Worm (Caenorhabditis elegans) whole organism, mixed stage, embryonic: ENCODE data around the gene lin-42.

Source experiments
- blmp-1 ChIP-seq: fragments of 150-350 bp; optimal IDR thresholded peaks from 2 replicates; lab custom pipeline; 2014; ENCODE audit warnings: missing biosample characterization, missing genetic modification characterization
- ceh-39 ChIP-seq: fragments of 150-350 bp; optimal IDR thresholded peaks from 2 replicates; lab custom pipeline; 2014; ENCODE audit warnings: missing biosample characterization, missing genetic modification characterization
- ceh-43 ChIP-seq: fragments of 200-800 bp; sonication (Bioruptor generic); optimal IDR thresholded peaks from 2 replicates; lab custom pipeline; 2018; ENCODE audit warnings: mild to moderate bottlenecking, missing genetic modification characterization, moderate library complexity, missing compliant biosample characterization
- cnd-1 ChIP-seq: fragments of 200-800 bp; sonication (Bioruptor generic); optimal IDR thresholded peaks from 2 replicates; lab custom pipeline; 2018; ENCODE audit warnings: mild to moderate bottlenecking, missing genetic modification characterization, missing compliant biosample characterization
- drap-1 ChIP-seq: fragments of 200-800 bp; sonication (Bioruptor generic); optimal IDR thresholded peaks from 3 replicates; lab custom pipeline; 2018; ENCODE audit warnings: mild to moderate bottlenecking, missing genetic modification characterization, missing compliant biosample characterization
- elt-1 ChIP-seq: sonication (generic microtip); optimal IDR thresholded peaks from 2 replicates; lab custom pipeline; 2017; ENCODE audit warnings: missing genetic modification characterization, mild to moderate bottlenecking, missing compliant biosample characterization, antibody characterized with exemption, moderate library complexity, borderline replicate concordance; ENCODE audit not compliant: insufficient read depth
- elt-3 ChIP-seq: fragments of 150-350 bp; optimal IDR thresholded peaks from 2 replicates; lab custom pipeline; 2014; ENCODE audit warnings: missing biosample characterization, missing genetic modification characterization
- flh-1 ChIP-seq: fragments of 200-800 bp; sonication (Bioruptor generic); optimal IDR thresholded peaks from 2 replicates; lab custom pipeline; 2018; ENCODE audit warnings: mild to moderate bottlenecking, missing genetic modification characterization, moderate library complexity, missing compliant biosample characterization
- hlh-1 ChIP-seq: fragments of 150-350 bp; optimal IDR thresholded peaks from 2 replicates; lab custom pipeline; 2014; ENCODE audit warnings: missing biosample characterization, missing genetic modification reagents, missing genetic modification characterization
- lin-32 ChIP-seq: fragments of 200-800 bp; sonication (Bioruptor generic); optimal IDR thresholded peaks from 2 replicates; lab custom pipeline; 2018; ENCODE audit warnings: mild to moderate bottlenecking, missing genetic modification characterization, missing compliant biosample characterization
- mab-5 ChIP-seq: fragments of 150-350 bp; optimal IDR thresholded peaks from 2 replicates; lab custom pipeline; 2014; ENCODE audit warnings: missing biosample characterization, missing genetic modification characterization
- mls-2 ChIP-seq: sonication (generic microtip); optimal IDR thresholded peaks from 2 replicates; lab custom pipeline; 2016; ENCODE audit warnings: mild to moderate bottlenecking, missing genetic modification characterization, moderate library complexity, missing compliant biosample characterization
- nhr-12 ChIP-seq: fragments of 150-350 bp; optimal IDR thresholded peaks from 2 replicates; lab custom pipeline; 2014; ENCODE audit warnings: missing biosample characterization, missing genetic modification characterization
- nhr-237 ChIP-seq: fragments of 150-350 bp; optimal IDR thresholded peaks from 2 replicates; lab custom pipeline; 2014; ENCODE audit warnings: missing biosample characterization, missing genetic modification characterization
- nhr-28 ChIP-seq: fragments of 150-350 bp; optimal IDR thresholded peaks from 2 replicates; lab custom pipeline; 2014; ENCODE audit warnings: missing biosample characterization, missing genetic modification characterization
- snpc-4 ChIP-seq: fragments of 150-350 bp; optimal IDR thresholded peaks from 2 replicates; lab custom pipeline; 2014; ENCODE audit warnings: missing biosample characterization, missing genetic modification characterization
- sptf-1 ChIP-seq: sonication (generic microtip); optimal IDR thresholded peaks from 2 replicates; lab custom pipeline; 2017; ENCODE audit warnings: mild to moderate bottlenecking, missing genetic modification characterization, moderate library complexity, missing compliant biosample characterization
- tbx-8 ChIP-seq: fragments of 200-800 bp; sonication (Bioruptor generic); optimal IDR thresholded peaks from 2 replicates; lab custom pipeline; 2018; ENCODE audit warnings: mild to moderate bottlenecking, missing genetic modification characterization, moderate library complexity, missing compliant biosample characterization
- unc-62 ChIP-seq: fragments of 150-350 bp; optimal IDR thresholded peaks from 2 replicates; lab custom pipeline; 2014; ENCODE audit warnings: missing biosample characterization, missing genetic modification reagents, missing genetic modification characterization
- zip-8 ChIP-seq: fragments of 150-350 bp; optimal IDR thresholded peaks from 2 replicates; lab custom pipeline; 2014; ENCODE audit warnings: missing biosample characterization, missing genetic modification characterization
- ztf-11 ChIP-seq: fragments of 150-350 bp; optimal IDR thresholded peaks from 2 replicates; lab custom pipeline; 2014; ENCODE audit warnings: missing biosample characterization, missing genetic modification characterization

lin-42 gene

ce11 chrII:1203523-1203922 is 48.6 kb downstream of the lin-42 start:
- TF ChIP-seq snpc-4 (no peak), drap-1 (GFP tag; lab: Kevin White, UChicago) (no peak), nhr-28 (tag; lab: Kevin White, UChicago) (no peak), zip-8 (tag; lab: Kevin White, UChicago) (peak; percentile 35)
- TF ChIP-seq, all 35 proteins: peak for 1

- TF ChIP-seq ztf-11 (tag; lab: Kevin White, UChicago) = no peak
- no peak for TF ChIP-seq elt-3 (tag; lab: Kevin White, UChicago)
- peak; percentile 58 for TF ChIP-seq blmp-1 (tag; lab: Kevin White, UChicago)
Measured at ce11 chrII:1199987-1200386, 52.2 kb downstream of the lin-42 start.

- no peak for TF ChIP-seq snpc-4
- no peak for TF ChIP-seq mab-5 (tag; lab: Kevin White, UChicago)
- TF ChIP-seq tbx-8 (GFP tag; lab: Kevin White, UChicago) = no peak
- no peak for TF ChIP-seq nhr-237 (tag; lab: Kevin White, UChicago)
- TF ChIP-seq flh-1 = no peak
- TF ChIP-seq drap-1 (GFP tag; lab: Kevin White, UChicago) = no peak
- no peak for TF ChIP-seq elt-1 (tag; lab: Kevin White, UChicago)
- no peak for TF ChIP-seq lin-32 (GFP tag; lab: Kevin White, UChicago)
- TF ChIP-seq cnd-1 = no peak
- no peak for TF ChIP-seq unc-62
- TF ChIP-seq hlh-1 (tag; lab: Kevin White, UChicago) = no peak
- TF ChIP-seq sptf-1 (tag; lab: Kevin White, UChicago) = no peak
- no peak for TF ChIP-seq ztf-11 (tag; lab: Kevin White, UChicago)
- no peak for TF ChIP-seq nhr-12 (tag; lab: Kevin White, UChicago)
- no peak for TF ChIP-seq mls-2 (tag; lab: Kevin White, UChicago)
- no peak for TF ChIP-seq blmp-1 (tag; lab: Kevin White, UChicago)
Measured at ce11 chrII:1197074-1197473, 55.1 kb downstream of the lin-42 start, which contains the start of gene F53A10.2. F53A10.2 (plus strand) TSS chrII:1197374.

- TF ChIP-seq drap-1 (GFP tag; lab: Kevin White, UChicago) (no peak), elt-1 (tag; lab: Kevin White, UChicago) (peak; percentile 97), blmp-1 (tag; lab: Kevin White, UChicago) (peak; percentile 29)
Measured at ce11 chrII:1196129-1196528, 56.0 kb downstream of the lin-42 start.

ce11 chrII:1191853-1192252 is 60.3 kb downstream of the lin-42 start:
- TF ChIP-seq tbx-8 (GFP tag; lab: Kevin White, UChicago) (no peak), ceh-39 (tag; lab: Kevin White, UChicago) (no peak), nhr-28 (tag; lab: Kevin White, UChicago) (no peak), sptf-1 (tag; lab: Kevin White, UChicago) (no peak), drap-1 (GFP tag; lab: Kevin White, UChicago) (no peak)
- TF ChIP-seq, all 35 proteins: peak for 0

ce11 chrII:1189652-1190051 is 62.5 kb downstream of the lin-42 start:
- peak; percentile 42 for TF ChIP-seq elt-3 (tag; lab: Kevin White, UChicago)
- TF ChIP-seq ceh-43 (GFP tag; lab: Kevin White, UChicago) = no peak
- TF ChIP-seq, all 35 proteins: peak for 1

- TF ChIP-seq elt-1 (tag; lab: Kevin White, UChicago) (peak; percentile 98), ceh-43 (GFP tag; lab: Kevin White, UChicago) (no peak)
- TF ChIP-seq, all 35 proteins: peak for 1
Measured at ce11 chrII:1188137-1188536, 64.0 kb downstream of the lin-42 start.
